Fruit fly (Drosophila melanogaster): ENCODE data around the gene Nost.

DNA sequence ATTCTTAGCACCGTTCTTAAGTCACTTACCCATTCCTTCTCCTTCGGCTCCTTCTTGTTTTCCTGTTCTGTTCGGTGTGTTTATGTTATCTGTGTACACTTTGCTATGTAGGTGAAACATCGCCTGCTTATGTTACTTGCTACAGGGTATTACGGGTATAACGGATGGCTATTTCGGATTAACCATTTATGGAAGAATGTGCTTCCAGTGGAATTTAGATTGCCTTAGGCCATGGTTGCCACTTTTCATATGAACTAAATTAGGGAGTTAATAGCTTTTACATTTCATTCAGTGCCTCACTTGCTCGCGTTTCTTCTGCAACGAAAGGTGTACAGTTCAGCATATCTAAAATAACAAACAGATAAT lies 18.4 kb downstream of the Nost start:
- TF ChIP-seq psq (optimal IDR thresholded peaks at IDR 0.05), result no peak
- no peak for TF ChIP-seq pan (optimal IDR thresholded peaks at IDR 0.05)
- no peak for TF ChIP-seq Dll (optimal IDR thresholded peaks at IDR 0.05)
- TF ChIP-seq usp (GFP tag; optimal IDR thresholded peaks at IDR 0.05), result no peak
- no peak for TF ChIP-seq CG8478 (optimal IDR thresholded peaks at IDR 0.05)
